Worm (Caenorhabditis elegans) whole organism, late embryonic: Measurements from ENCODE around the gene mstr-2.

Source experiments
- C08G9.2 ChIP-seq: sonication (generic microtip); optimal IDR thresholded peaks from 2 replicates; lab custom pipeline; 2016; ENCODE audit warnings: mild to moderate bottlenecking, missing genetic modification characterization, moderate library complexity, missing compliant biosample characterization
- ama-1 ChIP-seq: fragments of 150-350 bp; optimal IDR thresholded peaks from 2 replicates; lab custom pipeline; 2014
- ceh-19 ChIP-seq: fragments of 200-800 bp; sonication (Bioruptor generic); optimal IDR thresholded peaks from 2 replicates; lab custom pipeline; 2018; ENCODE audit warnings: mild to moderate bottlenecking, missing genetic modification characterization, missing compliant biosample characterization
- ceh-31 ChIP-seq: sonication (generic microtip); optimal IDR thresholded peaks from 2 replicates; lab custom pipeline; 2016; ENCODE audit warnings: missing genetic modification characterization, missing compliant biosample characterization
- ceh-34 ChIP-seq: sonication (generic microtip); optimal IDR thresholded peaks from 2 replicates; lab custom pipeline; 2016; ENCODE audit warnings: mild to moderate bottlenecking, missing genetic modification characterization, missing compliant biosample characterization
- mec-3 ChIP-seq: sonication (generic microtip); optimal IDR thresholded peaks from 2 replicates; lab custom pipeline; 2016; ENCODE audit warnings: borderline replicate concordance, missing genetic modification characterization, missing compliant biosample characterization
- pqm-1 ChIP-seq: sonication (generic microtip); optimal IDR thresholded peaks from 2 replicates; lab custom pipeline; 2016; ENCODE audit warnings: missing genetic modification characterization, missing compliant biosample characterization
- unc-86 ChIP-seq: sonication (generic microtip); optimal IDR thresholded peaks from 2 replicates; lab custom pipeline; 2016; ENCODE audit warnings: missing genetic modification characterization, missing compliant biosample characterization

DNA sequence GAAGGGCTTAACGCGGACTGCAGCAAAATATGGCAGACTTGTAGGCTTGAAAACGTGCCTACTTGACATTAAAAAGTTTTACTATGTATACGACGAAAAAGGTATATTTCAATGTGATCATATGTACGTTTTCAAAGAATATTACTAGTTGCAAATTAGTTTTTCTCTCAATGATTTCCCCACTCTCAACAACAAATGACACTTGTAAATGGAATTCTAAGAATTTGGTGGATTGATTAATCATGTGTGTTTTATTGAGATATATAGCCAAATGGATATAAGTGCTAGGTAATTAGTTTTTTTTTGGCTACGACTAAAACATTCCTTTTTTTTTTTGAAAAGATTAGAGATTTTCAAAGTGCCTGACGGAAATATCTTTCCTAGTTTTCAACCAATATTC is 18.4 kb downstream of the mstr-2 start:
- TF ChIP-seq unc-86 (tag; lab: Kevin White, UChicago) (no peak), mec-3 (tag; lab: Kevin White, UChicago) (no peak), ama-1 (no peak), ceh-34 (tag; lab: Kevin White, UChicago) (no peak), pqm-1 (tag; lab: Kevin White, UChicago) (no peak), ceh-19 (GFP tag; lab: Kevin White, UChicago) (no peak), C08G9.2 (tag; lab: Kevin White, UChicago) (no peak), ceh-31 (tag; lab: Kevin White, UChicago) (no peak)
